Worm (Caenorhabditis elegans) whole organism, early embryonic: ENCODE results near the gene sre-32.

ENCODE experiments used
- ama-1 ChIP-seq: fragments of 150-350 bp; optimal IDR thresholded peaks from 2 replicates; lab custom pipeline; 2014
- scrt-1 ChIP-seq: fragments of 200-800 bp; sonication (Bioruptor generic); IDR thresholded peaks from 2 replicates; pipeline ENCODE4 v1.3.6; 2022; ENCODE audit warnings: missing genetic modification characterization, missing compliant biosample characterization

ce11 chrII:12456633-12457032 lies at the start of gene sre-32:
- TF ChIP-seq scrt-1 (GFP tag; lab: Robert Waterston, UW) = no peak
- TF ChIP-seq ama-1 (lab: Kevin White, UChicago) = no peak
